Comparison of ENCODE assay signal across 3 fruit fly cellular contexts in the genomic region with DNA sequence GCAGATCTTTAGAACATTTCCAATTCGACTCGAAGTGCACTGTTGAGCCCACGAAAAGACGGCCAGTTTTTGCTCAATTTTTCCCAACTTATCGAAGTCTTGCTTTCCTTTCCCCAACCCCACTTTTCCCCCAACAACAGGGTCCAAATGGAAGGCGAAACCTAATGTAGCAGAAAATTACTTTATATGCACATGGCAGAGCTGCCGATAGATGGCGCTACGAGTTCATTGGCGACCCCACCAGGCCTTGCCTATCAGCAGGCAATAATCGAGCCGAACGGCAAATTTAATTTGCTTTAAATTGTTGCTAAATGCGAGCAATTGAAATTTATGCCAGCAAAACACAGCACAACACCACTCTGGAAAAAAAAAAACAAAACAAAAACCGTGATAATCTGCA.
A peak's percentile ranks its signal among the peaks of the same experiment; 100 is the strongest.
TF ChIP-seq lines count a peak whose summit lies in the region.

No protein-coding gene starts in this region.

- peak; percentile 72 to 78 for TF ChIP-seq CTCF in S2 (optimal IDR thresholded peaks at IDR 0.05; lab: Kevin White, UChicago)
- TF ChIP-seq CTCF in whole organism, embryonic (GFP tag; optimal IDR thresholded peaks at IDR 0.05; lab: Kevin White, UChicago) = peak; percentile 83

TF ChIP-seq in whole organism, adult, 20 proteins besides CTCF, POLR2A, EP300 and RAD21:
- TF ChIP-seq tj (GFP tag; optimal IDR thresholded peaks at IDR 0.05; lab: Kevin White, UChicago) = no peak
- peak; percentile 37 for TF ChIP-seq kay (GFP tag; lab: Kevin White, UChicago; ENCODE audit: borderline replicate concordance)
- TF ChIP-seq cic (GFP tag; optimal IDR thresholded peaks at IDR 0.05; lab: Kevin White, UChicago) = no peak

TF ChIP-seq in whole organism, embryonic, 481 proteins besides CTCF, POLR2A, EP300 and RAD21:
- no peak for TF ChIP-seq D19A (tag; optimal IDR thresholded peaks at IDR 0.05; lab: Kevin White, UChicago)
- TF ChIP-seq CG7928 (GFP tag; optimal IDR thresholded peaks at IDR 0.05; lab: Kevin White, UChicago) = no peak
- no peak for TF ChIP-seq unc-4 (GFP tag; IDR thresholded peaks at IDR 0.05; lab: Robert Waterston, UW; ENCODE audit: partially characterized antibody)
- no peak for TF ChIP-seq Asciz (GFP tag; optimal IDR thresholded peaks at IDR 0.05; lab: Kevin White, UChicago)
- TF ChIP-seq CG18599 (GFP tag; optimal IDR thresholded peaks at IDR 0.05; lab: Kevin White, UChicago) = no peak
- TF ChIP-seq CG4707 (GFP tag; optimal IDR thresholded peaks at IDR 0.05; lab: Kevin White, UChicago) = no peak
- TF ChIP-seq Lhr (GFP tag; optimal IDR thresholded peaks at IDR 0.05; lab: Kevin White, UChicago) = no peak
- no peak for TF ChIP-seq tup (GFP tag; optimal IDR thresholded peaks at IDR 0.05; lab: Kevin White, UChicago)
- TF ChIP-seq gro (GFP tag; optimal IDR thresholded peaks at IDR 0.05; lab: Kevin White, UChicago) = no peak
- no peak for TF ChIP-seq HLH3B (GFP tag; IDR thresholded peaks at IDR 0.05; lab: Robert Waterston, UW)
- TF ChIP-seq CG13775 (GFP tag; optimal IDR thresholded peaks at IDR 0.05; lab: Kevin White, UChicago) = no peak
- TF ChIP-seq esg (GFP tag; conservative IDR thresholded peaks at IDR 0.05; lab: Robert Waterston, UW) = no peak
- no peak for TF ChIP-seq CG14860 (GFP tag; IDR thresholded peaks at IDR 0.05; lab: Robert Waterston, UW; ENCODE audit: partially characterized antibody)
